Worm (Caenorhabditis elegans): ENCODE measurements around the gene T28C6.3.

DNA sequence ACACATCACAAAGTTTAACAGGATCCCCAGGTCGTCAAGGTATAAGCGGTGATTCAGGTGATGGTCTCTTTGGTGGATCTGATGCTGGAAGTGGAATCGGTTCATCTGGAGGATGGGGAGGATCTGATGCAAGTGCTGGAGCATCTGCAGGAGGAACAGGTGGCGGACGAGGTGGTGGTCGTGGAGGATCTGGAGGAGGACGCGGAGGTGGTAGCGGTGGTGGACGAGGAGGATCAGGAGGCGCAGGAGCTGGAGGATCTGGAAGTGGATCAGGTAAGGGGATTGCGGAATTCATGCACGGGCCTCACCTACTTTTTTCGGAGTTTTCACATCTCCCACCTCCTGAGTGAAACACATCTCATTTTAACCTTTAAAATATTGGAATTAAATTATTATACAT lies 3.5 kb upstream of the T28C6.3 start:
- TF ChIP-seq ama-1 (optimal IDR thresholded peaks at IDR 0.05) (no peak), ceh-13 (GFP tag; optimal IDR thresholded peaks at IDR 0.05) (no peak), B0310.2 (tag; optimal IDR thresholded peaks at IDR 0.05) (no peak), ceh-36 (tag; optimal IDR thresholded peaks at IDR 0.05) (no peak), F13C5.2 (tag; optimal IDR thresholded peaks at IDR 0.05) (no peak), aly-1 (tag; optimal IDR thresholded peaks at IDR 0.05) (no peak), hnd-1 (tag; optimal IDR thresholded peaks at IDR 0.05) (no peak)

All from whole organism, early embryonic.